Worm (Caenorhabditis elegans) whole organism, L2 larva: ENCODE results near the gene C10F3.7.

ENCODE experiments used
- C34F6.9 ChIP-seq: fragments of 150-350 bp; optimal IDR thresholded peaks from 2 replicates; lab custom pipeline; 2014; ENCODE audit warnings: missing biosample characterization, missing genetic modification characterization
- F13H6.1 ChIP-seq: sonication (generic microtip); optimal IDR thresholded peaks from 2 replicates; lab custom pipeline; 2016; ENCODE audit warnings: missing genetic modification characterization, missing compliant biosample characterization
- R02D3.7 ChIP-seq: fragments of 150-350 bp; optimal IDR thresholded peaks from 2 replicates; lab custom pipeline; 2014; ENCODE audit warnings: missing biosample characterization, missing genetic modification characterization
- ZK546.5 ChIP-seq: sonication (generic microtip); optimal IDR thresholded peaks from 2 replicates; lab custom pipeline; 2017; ENCODE audit warnings: missing biosample characterization, missing genetic modification characterization
- aly-2 ChIP-seq: fragments of 150-350 bp; optimal IDR thresholded peaks from 2 replicates; lab custom pipeline; 2014; ENCODE audit warnings: missing biosample characterization, missing genetic modification characterization
- ama-1 ChIP-seq: fragments of 150-350 bp; optimal IDR thresholded peaks from 2 replicates; lab custom pipeline; 2018; ENCODE audit warnings: inconsistent platforms
- blmp-1 ChIP-seq: sonication (generic microtip); optimal IDR thresholded peaks from 2 replicates; lab custom pipeline; 2017; ENCODE audit warnings: missing genetic modification characterization, mild to moderate bottlenecking, missing compliant biosample characterization, antibody characterized with exemption, moderate library complexity; ENCODE audit not compliant: insufficient read depth
- ceh-16 ChIP-seq: fragments of 150-350 bp; optimal IDR thresholded peaks from 2 replicates; lab custom pipeline; 2014; ENCODE audit warnings: missing biosample characterization, missing genetic modification characterization
- crh-2 ChIP-seq: sonication (generic microtip); optimal IDR thresholded peaks from 2 replicates; lab custom pipeline; 2017; ENCODE audit warnings: missing biosample characterization, missing genetic modification characterization
- dmd-4 ChIP-seq: sonication (generic microtip); optimal IDR thresholded peaks from 2 replicates; lab custom pipeline; 2017; ENCODE audit warnings: missing biosample characterization, missing genetic modification characterization
- elt-3 ChIP-seq: sonication (generic microtip); optimal IDR thresholded peaks from 2 replicates; lab custom pipeline; 2017; ENCODE audit warnings: missing biosample characterization, missing genetic modification characterization
- fos-1 ChIP-seq: fragments of 150-350 bp; optimal IDR thresholded peaks from 2 replicates; lab custom pipeline; 2014; ENCODE audit warnings: missing biosample characterization, missing genetic modification characterization
- lin-11 ChIP-seq: fragments of 150-350 bp; sonication (generic microtip); optimal IDR thresholded peaks from 2 replicates; lab custom pipeline; 2014; ENCODE audit warnings: missing biosample characterization, missing genetic modification characterization, inconsistent platforms, mixed read lengths
- lsy-2 ChIP-seq, 2 experiments: fragments of 150-350 bp in 1 of 2; sonication (generic microtip) in 1 of 2; optimal IDR thresholded peaks; 2 replicates each; lab custom pipeline; 2014 to 2017; ENCODE audit warnings: missing biosample characterization in 2 of 2, missing genetic modification characterization in 2 of 2
- mab-5 ChIP-seq: fragments of 150-350 bp; optimal IDR thresholded peaks from 2 replicates; lab custom pipeline; 2014; ENCODE audit warnings: missing biosample characterization, missing genetic modification characterization
- mdl-1 ChIP-seq, 2 experiments: fragments of 150-350 bp in 1 of 2; sonication (generic microtip) in 1 of 2; optimal IDR thresholded peaks; 2 replicates each; lab custom pipeline; 2017; ENCODE audit warnings: missing biosample characterization in 2 of 2, missing genetic modification characterization in 2 of 2
- nhr-11 ChIP-seq: fragments of 150-350 bp; optimal IDR thresholded peaks from 2 replicates; lab custom pipeline; 2014; ENCODE audit warnings: missing biosample characterization, missing genetic modification characterization
- nhr-12 ChIP-seq: fragments of 150-350 bp; optimal IDR thresholded peaks from 2 replicates; lab custom pipeline; 2014; ENCODE audit warnings: missing biosample characterization, missing genetic modification characterization
- nhr-129 ChIP-seq: fragments of 150-350 bp; optimal IDR thresholded peaks from 2 replicates; lab custom pipeline; 2014; ENCODE audit warnings: missing biosample characterization, missing genetic modification characterization
- nhr-21 ChIP-seq: fragments of 150-350 bp; optimal IDR thresholded peaks from 2 replicates; lab custom pipeline; 2014; ENCODE audit warnings: missing biosample characterization, missing genetic modification characterization
- nhr-23 ChIP-seq: fragments of 150-350 bp; optimal IDR thresholded peaks from 2 replicates; lab custom pipeline; 2014; ENCODE audit warnings: missing biosample characterization, missing genetic modification reagents, missing genetic modification characterization
- nhr-25 ChIP-seq: fragments of 150-350 bp; sonication (generic microtip); optimal IDR thresholded peaks from 3 replicates; lab custom pipeline; 2014; ENCODE audit warnings: missing biosample characterization, missing genetic modification characterization
- nhr-6 ChIP-seq: fragments of 150-350 bp; optimal IDR thresholded peaks from 2 replicates; lab custom pipeline; 2014; ENCODE audit warnings: missing biosample characterization, missing genetic modification characterization
- nhr-77 ChIP-seq: fragments of 150-350 bp; optimal IDR thresholded peaks from 2 replicates; lab custom pipeline; 2014; ENCODE audit warnings: missing biosample characterization, missing genetic modification characterization
- peb-1 ChIP-seq: fragments of 150-350 bp; optimal IDR thresholded peaks from 2 replicates; lab custom pipeline; 2014; ENCODE audit warnings: missing biosample characterization, missing genetic modification characterization
- sem-4 ChIP-seq: fragments of 150-350 bp; optimal IDR thresholded peaks from 2 replicates; lab custom pipeline; 2014; ENCODE audit warnings: missing biosample characterization, missing genetic modification reagents, missing genetic modification characterization
- sma-3 ChIP-seq: sonication (generic microtip); optimal IDR thresholded peaks from 2 replicates; lab custom pipeline; 2016; ENCODE audit warnings: missing genetic modification reagents, missing genetic modification characterization, missing compliant biosample characterization
- sma-9 ChIP-seq, 2 experiments: fragments of 150-350 bp in 1 of 2; sonication (generic microtip) in 1 of 2; optimal IDR thresholded peaks; 2 replicates each; lab custom pipeline; 2014 to 2016; ENCODE audit warnings: missing genetic modification characterization in 2 of 2, mild to moderate bottlenecking in 1 of 2, missing biosample characterization in 1 of 2, missing compliant biosample characterization in 1 of 2, missing genetic modification reagents in 1 of 2, moderate library complexity in 1 of 2
- unc-39 ChIP-seq: fragments of 150-350 bp; optimal IDR thresholded peaks from 2 replicates; lab custom pipeline; 2014; ENCODE audit warnings: missing biosample characterization, missing genetic modification characterization
- unc-55 ChIP-seq: fragments of 150-350 bp; sonication (generic microtip); optimal IDR thresholded peaks from 3 replicates; lab custom pipeline; 2014; ENCODE audit warnings: missing biosample characterization, missing genetic modification reagents, missing genetic modification characterization
- zag-1 ChIP-seq: fragments of 150-350 bp; optimal IDR thresholded peaks from 2 replicates; lab custom pipeline; 2014; ENCODE audit warnings: missing biosample characterization, missing genetic modification characterization
- ztf-11 ChIP-seq: sonication (generic microtip); optimal IDR thresholded peaks from 2 replicates; lab custom pipeline; 2017; ENCODE audit warnings: missing biosample characterization, missing genetic modification characterization
- ztf-4 ChIP-seq: fragments of 150-350 bp; optimal IDR thresholded peaks from 2 replicates; lab custom pipeline; 2014; ENCODE audit warnings: missing biosample characterization, missing genetic modification characterization

C10F3.7 gene

ce11 chrV:5963092-5963491 is 23.6 kb downstream of the C10F3.7 start:
- TF ChIP-seq nhr-23 (tag; lab: Kevin White, UChicago): no peak
- TF ChIP-seq, all 48 proteins: peak for 0

ce11 chrV:5961516-5961915 is 25.1 kb downstream of the C10F3.7 start, which contains the start of gene mcp-1:
Gene mcp-1, plus strand, starts transcription at chrV:5961807.
- no peak for TF ChIP-seq ZK546.5
- peak; percentile 27 for TF ChIP-seq sma-9 (GFP tag; optimal IDR thresholded peaks at IDR 0.05; lab: Kevin White, UChicago)
- no peak for TF ChIP-seq sma-9 (tag; optimal IDR thresholded peaks at IDR 0.05; lab: Kevin White, UChicago)
- TF ChIP-seq C34F6.9: peak; percentile 32
- TF ChIP-seq mab-5 (tag; lab: Kevin White, UChicago): no peak
- peak; percentile 14 for TF ChIP-seq zag-1 (tag; lab: Kevin White, UChicago)
- no peak for TF ChIP-seq aly-2 (tag; lab: Kevin White, UChicago)
- TF ChIP-seq nhr-129 (tag; lab: Kevin White, UChicago): peak; percentile 24
- no peak for TF ChIP-seq nhr-77 (tag; lab: Kevin White, UChicago)
- peak; percentile 5 for TF ChIP-seq F13H6.1 (tag; lab: Kevin White, UChicago)
- no peak for TF ChIP-seq blmp-1 (tag; lab: Kevin White, UChicago)
- no peak for TF ChIP-seq nhr-12 (tag; lab: Kevin White, UChicago)
- TF ChIP-seq ceh-16 (tag; lab: Kevin White, UChicago): no peak
- TF ChIP-seq, all 48 proteins: peak for 5

ce11 chrV:5955627-5956026 is 31.0 kb downstream of the C10F3.7 start:
- TF ChIP-seq unc-55 (GFP tag; lab: Kevin White, UChicago) (no peak), fos-1 (tag; lab: Kevin White, UChicago) (no peak), blmp-1 (tag; lab: Kevin White, UChicago) (no peak), nhr-21 (no peak), sma-3 (GFP tag; lab: Kevin White, UChicago) (no peak), sem-4 (tag; lab: Kevin White, UChicago) (no peak), nhr-12 (tag; lab: Kevin White, UChicago) (no peak), ZK546.5 (no peak), elt-3 (no peak), ceh-16 (tag; lab: Kevin White, UChicago) (no peak), crh-2 (tag; lab: Kevin White, UChicago) (no peak), nhr-11 (tag; lab: Kevin White, UChicago) (no peak), nhr-6 (tag; lab: Kevin White, UChicago) (no peak), ama-1 (no peak), lin-11 (tag; lab: Kevin White, UChicago) (no peak), dmd-4 (no peak)

ce11 chrV:5954747-5955146 is 31.9 kb downstream of the C10F3.7 start, which contains the start of gene M03F8.6:
Gene M03F8.6, minus strand, starts transcription at chrV:5954847.
- TF ChIP-seq elt-3: no peak
- no peak for TF ChIP-seq unc-39 (tag; lab: Kevin White, UChicago)
- TF ChIP-seq nhr-12 (tag; lab: Kevin White, UChicago): no peak

- TF ChIP-seq aly-2 (tag; lab: Kevin White, UChicago) (no peak), sma-9 (GFP tag; optimal IDR thresholded peaks at IDR 0.05; lab: Kevin White, UChicago) (no peak), sma-9 (tag; optimal IDR thresholded peaks at IDR 0.05; lab: Kevin White, UChicago) (no peak), nhr-25 (no peak), sma-3 (GFP tag; lab: Kevin White, UChicago) (no peak), nhr-23 (tag; lab: Kevin White, UChicago) (no peak), ztf-4 (tag; lab: Kevin White, UChicago) (no peak), R02D3.7 (tag; lab: Kevin White, UChicago) (no peak)
Measured at ce11 chrV:5953086-5953485, 33.6 kb downstream of the C10F3.7 start.

ce11 chrV:5951133-5951532 is 35.5 kb downstream of the C10F3.7 start, which contains the start of gene M03F8.1:
Gene M03F8.1, plus strand, starts transcription at chrV:5951433.
- TF ChIP-seq ZK546.5 (no peak), ztf-11 (tag; lab: Kevin White, UChicago) (no peak), dmd-4 (no peak), lsy-2 (tag; optimal IDR thresholded peaks at IDR 0.05; lab: Kevin White, UChicago) (no peak), peb-1 (no peak), mdl-1 (tag; optimal IDR thresholded peaks at IDR 0.05; lab: Kevin White, UChicago) (no peak)
